Worm (Caenorhabditis elegans) whole organism, young adult: Measurements from ENCODE around the gene rap-2.
A peak's percentile ranks its signal among the peaks of the same experiment; 100 is the strongest.

Experiments used
- B0019.2 ChIP-seq: fragments of 200-800 bp; sonication (Bioruptor generic); conservative IDR thresholded peaks from 2 replicates; pipeline ENCODE4 v1.3.6; 2022; ENCODE audit warnings: missing genetic modification reagents, missing genetic modification characterization, missing compliant biosample characterization
- B0336.3 ChIP-seq: fragments of 200-800 bp; sonication (Bioruptor generic); IDR thresholded peaks from 2 replicates; pipeline ENCODE4 v1.3.6; 2022; ENCODE audit warnings: missing genetic modification characterization, missing compliant biosample characterization
- D2030.7 ChIP-seq: fragments of 200-800 bp; sonication (Bioruptor generic); IDR thresholded peaks from 2 replicates; pipeline ENCODE4 v1.3.6; 2022; ENCODE audit warnings: missing genetic modification reagents, missing genetic modification characterization, missing compliant biosample characterization
- F10E7.11 ChIP-seq: sonication (generic microtip); optimal IDR thresholded peaks from 2 replicates; lab custom pipeline; 2017; ENCODE audit warnings: mild to moderate bottlenecking, missing genetic modification characterization, moderate library complexity, missing compliant biosample characterization
- F22D6.2 ChIP-seq: sonication (generic microtip); optimal IDR thresholded peaks from 2 replicates; lab custom pipeline; 2016; ENCODE audit warnings: mild to moderate bottlenecking, missing genetic modification characterization, missing compliant biosample characterization
- F52B5.7 ChIP-seq: sonication (generic microtip); optimal IDR thresholded peaks from 2 replicates; lab custom pipeline; 2016; ENCODE audit warnings: mild to moderate bottlenecking, missing genetic modification characterization, missing compliant biosample characterization
- F57A8.1 ChIP-seq: fragments of 200-800 bp; sonication (Bioruptor generic); optimal IDR thresholded peaks from 2 replicates; lab custom pipeline; 2018; ENCODE audit warnings: mild to moderate bottlenecking, missing genetic modification characterization, moderate library complexity, missing compliant biosample characterization
- F57C9.4 ChIP-seq: sonication (generic microtip); optimal IDR thresholded peaks from 2 replicates; lab custom pipeline; 2017; ENCODE audit warnings: mild to moderate bottlenecking, missing genetic modification characterization, missing compliant biosample characterization
- T07F8.4 ChIP-seq: sonication (generic microtip); optimal IDR thresholded peaks from 2 replicates; lab custom pipeline; 2016; ENCODE audit warnings: mild to moderate bottlenecking, missing genetic modification characterization, moderate library complexity, missing compliant biosample characterization
- ama-1 ChIP-seq, 3 experiments: fragments of 150-350 bp in 1 of 3; sonication (generic microtip) in 2 of 3; optimal IDR thresholded peaks; 2 replicates each; lab custom pipeline; 2014 to 2018; ENCODE audit warnings: missing biosample characterization in 2 of 3, missing genetic modification characterization in 2 of 3, missing genetic modification reagents in 2 of 3
- aptf-3 ChIP-seq: fragments of 200-800 bp; sonication (Bioruptor generic); IDR thresholded peaks from 2 replicates; pipeline ENCODE4 v1.3.6; 2022; ENCODE audit warnings: missing genetic modification characterization, missing compliant biosample characterization
- attf-3 ChIP-seq: fragments of 200-800 bp; sonication (Bioruptor generic); conservative IDR thresholded peaks from 2 replicates; pipeline ENCODE4 v1.3.6; 2022; ENCODE audit warnings: missing genetic modification reagents, missing genetic modification characterization, missing compliant biosample characterization
- attf-6 ChIP-seq: fragments of 200-800 bp; sonication (Bioruptor generic); IDR thresholded peaks from 2 replicates; pipeline ENCODE4 v1.3.6; 2022; ENCODE audit warnings: missing genetic modification reagents, missing genetic modification characterization, missing compliant biosample characterization
- bed-1 ChIP-seq: fragments of 200-800 bp; sonication (Bioruptor generic); IDR thresholded peaks from 2 replicates; pipeline ENCODE4 v1.3.6; 2022; ENCODE audit warnings: missing genetic modification reagents, missing genetic modification characterization, missing compliant biosample characterization
- bed-2 ChIP-seq: fragments of 200-800 bp; sonication (Bioruptor generic); IDR thresholded peaks from 2 replicates; pipeline ENCODE4 v1.3.6; 2022; ENCODE audit warnings: missing genetic modification reagents, missing genetic modification characterization, missing compliant biosample characterization
- ceh-40 ChIP-seq: fragments of 200-800 bp; sonication (Bioruptor generic); IDR thresholded peaks from 2 replicates; pipeline ENCODE4 v1.3.6; 2022; ENCODE audit warnings: missing genetic modification characterization, missing compliant biosample characterization
- chd-7 ChIP-seq: sonication (generic microtip); optimal IDR thresholded peaks from 2 replicates; lab custom pipeline; 2016; ENCODE audit warnings: mild to moderate bottlenecking, missing genetic modification characterization, moderate library complexity, missing compliant biosample characterization
- die-1 ChIP-seq: sonication (generic microtip); optimal IDR thresholded peaks from 2 replicates; lab custom pipeline; 2016; ENCODE audit warnings: missing genotype, mild to moderate bottlenecking, missing genetic modification characterization, missing compliant biosample characterization
- dpff-1 ChIP-seq: sonication (generic microtip); optimal IDR thresholded peaks from 2 replicates; lab custom pipeline; 2017; ENCODE audit warnings: mild to moderate bottlenecking, missing genetic modification characterization, missing compliant biosample characterization
- efl-1 ChIP-seq: fragments of 150-350 bp; optimal IDR thresholded peaks from 2 replicates; lab custom pipeline; 2014; ENCODE audit warnings: missing biosample characterization, missing genetic modification reagents, missing genetic modification characterization
- egl-44 ChIP-seq: fragments of 200-800 bp; sonication (Bioruptor generic); IDR thresholded peaks from 2 replicates; pipeline ENCODE4 v1.3.6; 2022; ENCODE audit warnings: missing genetic modification reagents, missing genetic modification characterization, missing compliant biosample characterization
- egrh-3 ChIP-seq: fragments of 200-800 bp; sonication (Bioruptor generic); IDR thresholded peaks from 2 replicates; pipeline ENCODE4 v1.3.6; 2022; ENCODE audit warnings: missing genetic modification reagents, missing genetic modification characterization, missing compliant biosample characterization
- fkh-3 ChIP-seq: sonication (generic microtip); optimal IDR thresholded peaks from 2 replicates; lab custom pipeline; 2016; ENCODE audit warnings: mild to moderate bottlenecking, missing genetic modification characterization, missing compliant biosample characterization
- let-526 ChIP-seq: fragments of 200-800 bp; sonication (Bioruptor generic); IDR thresholded peaks from 2 replicates; pipeline ENCODE4 v1.3.6; 2022; ENCODE audit warnings: missing genetic modification reagents, missing genetic modification characterization, missing compliant biosample characterization
- lin-26 ChIP-seq: fragments of 200-800 bp; sonication (Bioruptor generic); IDR thresholded peaks from 2 replicates; pipeline ENCODE4 v1.3.6; 2022; ENCODE audit warnings: missing genetic modification reagents, missing genetic modification characterization, missing compliant biosample characterization
- lir-1 ChIP-seq: fragments of 200-800 bp; sonication (Bioruptor generic); conservative IDR thresholded peaks from 2 replicates; pipeline ENCODE4 v1.3.6; 2022; ENCODE audit warnings: missing genetic modification reagents, missing genetic modification characterization, missing compliant biosample characterization
- lsy-27 ChIP-seq: sonication (generic microtip); optimal IDR thresholded peaks from 2 replicates; lab custom pipeline; 2017; ENCODE audit warnings: missing genetic modification characterization, mild to moderate bottlenecking, missing compliant biosample characterization, antibody characterized with exemption, missing genotype, borderline replicate concordance; ENCODE audit not compliant: insufficient read depth
- madf-10 ChIP-seq: sonication (generic microtip); optimal IDR thresholded peaks from 2 replicates; lab custom pipeline; 2016; ENCODE audit warnings: mild to moderate bottlenecking, missing genetic modification characterization, missing compliant biosample characterization
- madf-6 ChIP-seq: fragments of 200-800 bp; sonication (Bioruptor generic); IDR thresholded peaks from 2 replicates; pipeline ENCODE4 v1.3.6; 2022; ENCODE audit warnings: missing genetic modification reagents, missing genetic modification characterization, missing compliant biosample characterization
- nfyb-1 ChIP-seq: fragments of 200-800 bp; sonication (Bioruptor generic); IDR thresholded peaks from 2 replicates; pipeline ENCODE4 v1.3.6; 2022; ENCODE audit warnings: missing genetic modification reagents, missing genetic modification characterization, missing compliant biosample characterization
- nhr-179 ChIP-seq: sonication (generic microtip); optimal IDR thresholded peaks from 2 replicates; lab custom pipeline; 2016; ENCODE audit warnings: mild to moderate bottlenecking, missing genetic modification characterization, missing compliant biosample characterization
- rpc-1 ChIP-seq, 2 experiments: fragments of 150-350 bp in 1 of 2; sonication (generic microtip) in 1 of 2; optimal IDR thresholded peaks; 2 replicates each; lab custom pipeline; 2014 to 2018; ENCODE audit warnings: missing biosample characterization in 1 of 2, missing genetic modification characterization in 1 of 2, missing genetic modification reagents in 1 of 2, missing genotype in 1 of 2
- sdz-38 ChIP-seq: sonication (generic microtip); optimal IDR thresholded peaks from 2 replicates; lab custom pipeline; 2016; ENCODE audit warnings: missing genotype, missing genetic modification characterization, missing compliant biosample characterization
- sea-2 ChIP-seq: fragments of 200-800 bp; sonication (Bioruptor generic); IDR thresholded peaks from 2 replicates; pipeline ENCODE4 v1.3.6; 2022; ENCODE audit warnings: missing genetic modification characterization, missing compliant biosample characterization
- snpc-4 ChIP-seq, 5 experiments: fragments of 150-350 bp in 1 of 5; sonication (generic microtip) in 4 of 5; optimal IDR thresholded peaks; 2 replicates each; lab custom pipeline; 2014 to 2018; ENCODE audit warnings: missing genetic modification characterization in 5 of 5, missing biosample characterization in 3 of 5, antibody characterized with exemption in 2 of 5, mild to moderate bottlenecking in 2 of 5, missing compliant biosample characterization in 2 of 5, missing genotype in 2 of 5, moderate library complexity in 2 of 5, missing genetic modification reagents in 1 of 5
- tlf-1 ChIP-seq: fragments of 200-800 bp; sonication (Bioruptor generic); optimal IDR thresholded peaks from 2 replicates; lab custom pipeline; 2018; ENCODE audit warnings: mild to moderate bottlenecking, missing genetic modification characterization, missing compliant biosample characterization
- unc-130 ChIP-seq: sonication (generic microtip); optimal IDR thresholded peaks from 2 replicates; lab custom pipeline; 2016; ENCODE audit warnings: missing genetic modification reagents, missing genetic modification characterization, missing compliant biosample characterization
- xnd-1 ChIP-seq: sonication (generic microtip); optimal IDR thresholded peaks from 2 replicates; lab custom pipeline; 2016; ENCODE audit warnings: missing genotype, missing genetic modification reagents, missing genetic modification characterization, missing compliant biosample characterization
- ztf-22 ChIP-seq: fragments of 200-800 bp; sonication (Bioruptor generic); optimal IDR thresholded peaks from 2 replicates; lab custom pipeline; 2018; ENCODE audit warnings: mild to moderate bottlenecking, missing genetic modification characterization, moderate library complexity, missing compliant biosample characterization
- ztf-6 ChIP-seq: fragments of 200-800 bp; sonication (Bioruptor generic); IDR thresholded peaks from 2 replicates; pipeline ENCODE4 v1.3.6; 2022; ENCODE audit warnings: missing genetic modification reagents, missing genetic modification characterization, missing compliant biosample characterization

The rap-2 gene

ce11 chrV:15089438-15089837, 25.6 kb upstream of the rap-2 start, which contains the start of the genes C01G10.5 and C01G10.4:
Gene C01G10.5 (minus strand): TSS chrV:15089538.
Gene C01G10.4 (plus strand): TSS chrV:15089740.
- no peak for TF ChIP-seq bed-1 (GFP tag; lab: Robert Waterston, UW)
- TF ChIP-seq fkh-3 (tag; lab: Kevin White, UChicago): no peak
- no peak for TF ChIP-seq xnd-1 (tag; lab: Kevin White, UChicago)
- TF ChIP-seq unc-130 (GFP tag; lab: Kevin White, UChicago): no peak
- TF ChIP-seq madf-10 (tag; lab: Kevin White, UChicago): no peak

ce11 chrV:15088613-15089012, 24.7 kb upstream of the rap-2 start, which contains the start of gene C01G10.18:
Gene C01G10.18 (minus strand): TSS chrV:15088713.
- TF ChIP-seq attf-6 (GFP tag; lab: Robert Waterston, UW): no peak

ce11 chrV:15087207-15087706, 23.4 kb upstream of the rap-2 start, which contains the start of the genes C01G10.15 and C01G10.6:
Gene C01G10.15 (minus strand): TSS chrV:15087307.
Gene C01G10.6 (plus strand): TSS chrV:15087656.
- TF ChIP-seq nfyb-1: no peak
- TF ChIP-seq F10E7.11 (tag; lab: Kevin White, UChicago): no peak
- TF ChIP-seq lir-1 (GFP tag; lab: Robert Waterston, UW): no peak
- TF ChIP-seq attf-3: no peak
- TF ChIP-seq nhr-179 (tag; lab: Kevin White, UChicago): no peak
- no peak for TF ChIP-seq fkh-3 (tag; lab: Kevin White, UChicago)
- no peak for TF ChIP-seq lsy-27 (tag; lab: Kevin White, UChicago)
- no peak for TF ChIP-seq F57A8.1 (GFP tag; lab: Kevin White, UChicago)
- TF ChIP-seq die-1 (tag; lab: Kevin White, UChicago): no peak
- no peak for TF ChIP-seq rpc-1 (optimal IDR thresholded peaks at IDR 0.05; lab: Kevin White, UChicago)
- TF ChIP-seq rpc-1 (tag; optimal IDR thresholded peaks at IDR 0.05; lab: Kevin White, UChicago): no peak
- TF ChIP-seq unc-130 (GFP tag; lab: Kevin White, UChicago): no peak
- no peak for TF ChIP-seq tlf-1
- no peak for TF ChIP-seq B0019.2
- TF ChIP-seq bed-2 (GFP tag; lab: Robert Waterston, UW): no peak
- TF ChIP-seq lin-26 (GFP tag; lab: Robert Waterston, UW): no peak
- no peak for TF ChIP-seq attf-6 (GFP tag; lab: Robert Waterston, UW)

- peak; percentile 31 for TF ChIP-seq rpc-1 (optimal IDR thresholded peaks at IDR 0.05; lab: Kevin White, UChicago)
- no peak for TF ChIP-seq rpc-1 (tag; optimal IDR thresholded peaks at IDR 0.05; lab: Kevin White, UChicago)
- no peak for TF ChIP-seq F57C9.4 (tag; lab: Kevin White, UChicago)
- TF ChIP-seq snpc-4 (GFP tag; optimal IDR thresholded peaks at IDR 0.05; lab: Kevin White, UChicago): no peak
- TF ChIP-seq snpc-4 (tag; optimal IDR thresholded peaks at IDR 0.05; lab: Kevin White, UChicago): peak in 3 of 4 experiments; percentile 69 to 85 (median 74)
- TF ChIP-seq sdz-38 (tag; lab: Kevin White, UChicago): no peak
- peak; percentile 24 for TF ChIP-seq T07F8.4 (tag; lab: Kevin White, UChicago)
- TF ChIP-seq F22D6.2 (tag; lab: Kevin White, UChicago): peak; percentile 52
- TF ChIP-seq attf-6 (GFP tag; lab: Robert Waterston, UW): no peak
- no peak for TF ChIP-seq sea-2 (GFP tag; lab: Robert Waterston, UW)
- no peak for TF ChIP-seq ceh-40
- TF ChIP-seq egrh-3: peak; percentile 55; the same call in 1 of the 2 replicates
- peak; percentile 49 for TF ChIP-seq ztf-22
- TF ChIP-seq unc-130 (GFP tag; lab: Kevin White, UChicago): peak; percentile 96
- TF ChIP-seq D2030.7: peak; percentile 88
- TF ChIP-seq F52B5.7 (tag; lab: Kevin White, UChicago): no peak
- peak; percentile 82 for TF ChIP-seq lir-1 (GFP tag; lab: Robert Waterston, UW)
- peak; percentile 69 for TF ChIP-seq attf-3
- TF ChIP-seq madf-6: peak; percentile 79
- TF ChIP-seq egl-44: peak; percentile 80
- no peak for TF ChIP-seq B0336.3 (GFP tag; lab: Robert Waterston, UW)
- TF ChIP-seq chd-7 (tag; lab: Kevin White, UChicago): no peak
- no peak; the same call in 1 of the 2 replicates for TF ChIP-seq nfyb-1
- no peak for TF ChIP-seq dpff-1 (tag; lab: Kevin White, UChicago)
- no peak for TF ChIP-seq ama-1 (optimal IDR thresholded peaks at IDR 0.05; lab: Kevin White, UChicago)
- no peak for TF ChIP-seq ama-1 (GFP tag; optimal IDR thresholded peaks at IDR 0.05; lab: Kevin White, UChicago)
- peak; percentile 83 for TF ChIP-seq ztf-6 (GFP tag; lab: Robert Waterston, UW)
- TF ChIP-seq efl-1 (GFP tag; lab: Kevin White, UChicago): peak; percentile 57
- TF ChIP-seq let-526 (GFP tag; lab: Robert Waterston, UW): peak; percentile 90
- no peak for TF ChIP-seq aptf-3 (GFP tag; lab: Robert Waterston, UW)
These were observed 21.5 kb upstream of the rap-2 start, which contains the start of the genes ahsa-1 and C01G10.7 for ce11 chrV:15085335-15085800. Gene ahsa-1 (minus strand): TSS chrV:15085385. Gene C01G10.7 (plus strand): TSS chrV:15085747.
